Worm (Caenorhabditis elegans) whole organism, young adult: Measurements from ENCODE around the gene idpp-9.

Experiments
- F22D6.2 ChIP-seq: sonication (generic microtip); optimal IDR thresholded peaks from 2 replicates; lab custom pipeline; 2016; ENCODE audit warnings: mild to moderate bottlenecking, missing genetic modification characterization, missing compliant biosample characterization
- Y79H2A.3 ChIP-seq: fragments of 200-800 bp; sonication (Bioruptor generic); conservative IDR thresholded peaks from 2 replicates; pipeline ENCODE4 v1.3.6; 2022; ENCODE audit warnings: missing genetic modification reagents, missing genetic modification characterization, missing compliant biosample characterization
- akir-1 ChIP-seq: fragments of 200-800 bp; sonication (Bioruptor generic); optimal IDR thresholded peaks from 2 replicates; lab custom pipeline; 2018; ENCODE audit warnings: mild to moderate bottlenecking, missing genetic modification characterization, moderate library complexity, missing compliant biosample characterization
- ama-1 ChIP-seq, 3 experiments: fragments of 150-350 bp in 1 of 3; sonication (generic microtip) in 2 of 3; optimal IDR thresholded peaks; 2 replicates each; lab custom pipeline; 2014 to 2018; ENCODE audit warnings: missing biosample characterization in 2 of 3, missing genetic modification characterization in 2 of 3, missing genetic modification reagents in 2 of 3
- attf-6 ChIP-seq: fragments of 200-800 bp; sonication (Bioruptor generic); IDR thresholded peaks from 2 replicates; pipeline ENCODE4 v1.3.6; 2022; ENCODE audit warnings: missing genetic modification reagents, missing genetic modification characterization, missing compliant biosample characterization
- dpl-1 ChIP-seq: fragments of 150-350 bp; optimal IDR thresholded peaks from 2 replicates; lab custom pipeline; 2014; ENCODE audit warnings: missing biosample characterization, missing genetic modification reagents, missing genetic modification characterization
- lin-35 ChIP-seq, 3 experiments: fragments of 150-350 bp in 2 of 3; sonication (generic microtip) in 1 of 3; optimal IDR thresholded peaks; 2 replicates each; lab custom pipeline; 2014 to 2018; ENCODE audit warnings: missing biosample characterization in 3 of 3, missing genetic modification characterization in 3 of 3, missing genetic modification reagents in 3 of 3
- nfya-1 ChIP-seq: sonication (generic microtip); optimal IDR thresholded peaks from 2 replicates; lab custom pipeline; 2017; ENCODE audit warnings: antibody characterized with exemption, missing compliant biosample characterization, missing genetic modification characterization, borderline replicate concordance; ENCODE audit not compliant: insufficient read depth
- nfyb-1 ChIP-seq: fragments of 200-800 bp; sonication (Bioruptor generic); IDR thresholded peaks from 2 replicates; pipeline ENCODE4 v1.3.6; 2022; ENCODE audit warnings: missing genetic modification reagents, missing genetic modification characterization, missing compliant biosample characterization
- nhr-90 ChIP-seq: sonication (generic microtip); optimal IDR thresholded peaks from 2 replicates; lab custom pipeline; 2016; ENCODE audit warnings: missing genotype, mild to moderate bottlenecking, missing genetic modification characterization, missing compliant biosample characterization
- pha-4 ChIP-seq: fragments of 150-350 bp; sonication (generic microtip); optimal IDR thresholded peaks from 2 replicates; lab custom pipeline; 2014; ENCODE audit warnings: missing biosample characterization, missing genetic modification reagents, missing genetic modification characterization
- snpc-4 ChIP-seq, 5 experiments: fragments of 150-350 bp in 1 of 5; sonication (generic microtip) in 4 of 5; optimal IDR thresholded peaks; 2 replicates each; lab custom pipeline; 2014 to 2018; ENCODE audit warnings: missing genetic modification characterization in 5 of 5, missing biosample characterization in 3 of 5, antibody characterized with exemption in 2 of 5, mild to moderate bottlenecking in 2 of 5, missing compliant biosample characterization in 2 of 5, missing genotype in 2 of 5, moderate library complexity in 2 of 5, missing genetic modification reagents in 1 of 5
- zim-3 ChIP-seq: sonication (generic microtip); optimal IDR thresholded peaks from 2 replicates; lab custom pipeline; 2017; ENCODE audit warnings: mild to moderate bottlenecking, missing genetic modification characterization, moderate library complexity, missing compliant biosample characterization

DNA sequence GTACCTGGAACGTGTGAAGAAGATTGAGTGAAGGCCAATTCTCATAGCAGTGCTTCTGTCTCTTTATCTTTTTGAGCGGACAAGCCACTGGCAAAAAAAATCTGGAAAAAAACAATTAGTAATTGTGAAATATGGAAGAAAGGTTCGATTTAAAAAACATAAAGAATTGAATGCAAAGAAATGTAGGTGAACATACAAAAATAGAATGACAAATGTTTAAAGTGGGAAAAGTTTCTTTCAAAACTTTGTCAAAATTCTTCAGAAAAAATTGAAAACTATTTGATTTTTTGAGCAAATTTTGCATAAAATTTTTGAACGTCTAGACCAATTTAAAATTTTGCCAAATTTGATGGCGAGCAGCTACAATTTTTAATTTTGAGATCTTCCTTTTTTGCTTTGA, 27.6 kb upstream of the idpp-9 start, which contains the start of gene ptp-4A2:
- TF ChIP-seq zim-3 (tag; lab: Kevin White, UChicago) = no peak
- TF ChIP-seq snpc-4 (GFP tag; optimal IDR thresholded peaks at IDR 0.05; lab: Kevin White, UChicago) = no peak
- TF ChIP-seq snpc-4 (tag; optimal IDR thresholded peaks at IDR 0.05; lab: Kevin White, UChicago) = no peak
- no peak for TF ChIP-seq F22D6.2
- TF ChIP-seq nfyb-1 (GFP tag; lab: Robert Waterston, UW) = no peak
- no peak for TF ChIP-seq pha-4 (tag; lab: Kevin White, UChicago)
- TF ChIP-seq akir-1 = no peak
- no peak for TF ChIP-seq dpl-1 (GFP tag; lab: Kevin White, UChicago)
- no peak for TF ChIP-seq ama-1 (optimal IDR thresholded peaks at IDR 0.05; lab: Kevin White, UChicago)
- TF ChIP-seq ama-1 (GFP tag; optimal IDR thresholded peaks at IDR 0.05; lab: Kevin White, UChicago) = no peak
- no peak for TF ChIP-seq attf-6 (GFP tag; lab: Robert Waterston, UW)
- TF ChIP-seq nfya-1 (tag; lab: Kevin White, UChicago) = no peak
- TF ChIP-seq nhr-90 (tag; lab: Kevin White, UChicago) = no peak
- TF ChIP-seq lin-35 (GFP tag; optimal IDR thresholded peaks at IDR 0.05; lab: Kevin White, UChicago) = no peak
- no peak for TF ChIP-seq Y79H2A.3 (GFP tag; lab: Robert Waterston, UW)
